Fruit fly (Drosophila melanogaster): ENCODE measurements around the gene MED30.

The MED30 gene

DNA sequence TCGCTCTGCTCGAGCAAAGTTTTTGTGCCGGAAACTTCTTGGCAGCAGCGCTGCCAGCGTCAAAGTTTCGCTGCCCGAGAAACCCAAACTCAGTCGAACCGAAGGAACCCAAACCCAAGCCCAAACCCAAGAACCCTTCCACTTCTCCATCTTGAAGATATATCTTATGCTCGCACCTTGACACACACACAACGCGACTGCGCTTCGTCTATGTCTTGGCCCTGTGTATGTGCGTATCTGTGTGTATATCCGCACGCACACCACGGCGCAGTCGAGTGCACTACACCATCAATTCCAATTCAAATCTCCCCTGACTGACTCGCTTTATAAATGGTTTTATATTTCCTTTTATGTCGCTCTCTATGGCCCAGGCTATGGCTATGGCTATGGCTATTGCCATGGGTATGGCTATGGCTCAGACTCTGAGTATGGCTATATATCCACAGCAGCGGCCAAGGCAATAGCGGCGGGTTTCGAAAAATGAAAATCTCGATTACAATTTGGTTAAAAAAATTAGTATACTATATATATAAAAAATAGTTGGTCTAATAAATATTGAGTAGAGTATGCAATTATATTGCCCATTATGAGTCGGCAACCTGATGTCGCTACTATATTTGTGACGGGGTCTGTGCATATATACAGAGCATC lies 42.6 kb upstream of the MED30 start (continued):
- TF ChIP-seq CG4424 (GFP tag; optimal IDR thresholded peaks at IDR 0.05) = peak; percentile 96
- peak; percentile 81 for TF ChIP-seq CG3065 (GFP tag; optimal IDR thresholded peaks at IDR 0.05)
- TF ChIP-seq Abd-B (GFP tag; optimal IDR thresholded peaks at IDR 0.05) = peak; percentile 95
- TF ChIP-seq ken (GFP tag; IDR thresholded peaks at IDR 0.05) = peak; percentile 95
- peak; percentile 65 for TF ChIP-seq CG16863 (GFP tag; optimal IDR thresholded peaks at IDR 0.05)
- peak; percentile 30; the same call in 1 of the 3 replicates for TF ChIP-seq z (GFP tag; IDR thresholded peaks at IDR 0.05)
- TF ChIP-seq NK7.1 (GFP tag; optimal IDR thresholded peaks at IDR 0.05) = peak; percentile 56
- TF ChIP-seq tna (GFP tag; IDR thresholded peaks at IDR 0.05; ENCODE audit: partially characterized antibody) = no peak
- no peak for TF ChIP-seq Sin3A (optimal IDR thresholded peaks at IDR 0.05)
- TF ChIP-seq CG3838 (GFP tag; optimal IDR thresholded peaks at IDR 0.05) = peak; percentile 51
- TF ChIP-seq CG11093 (GFP tag; IDR thresholded peaks at IDR 0.05) = peak; percentile 93
- TF ChIP-seq Atf6 (GFP tag; IDR thresholded peaks at IDR 0.05) = peak; percentile 94
- peak; percentile 96 for TF ChIP-seq CG6254 (GFP tag; optimal IDR thresholded peaks at IDR 0.05)
- TF ChIP-seq bigmax (GFP tag; optimal IDR thresholded peaks at IDR 0.05) = peak; percentile 58
- TF ChIP-seq CG18011 (GFP tag; optimal IDR thresholded peaks at IDR 0.05) = peak; percentile 74
- TF ChIP-seq CG33213 (GFP tag; optimal IDR thresholded peaks at IDR 0.05) = peak; percentile 62
- peak; percentile 97 for TF ChIP-seq fd96Cb (tag; optimal IDR thresholded peaks at IDR 0.05)
- peak; percentile 91 for TF ChIP-seq fd3F (GFP tag; optimal IDR thresholded peaks at IDR 0.05)
- TF ChIP-seq Meics (GFP tag; optimal IDR thresholded peaks at IDR 0.05) = peak; percentile 95
- peak; percentile 81 for TF ChIP-seq dan (GFP tag; IDR thresholded peaks at IDR 0.05)

DNA sequence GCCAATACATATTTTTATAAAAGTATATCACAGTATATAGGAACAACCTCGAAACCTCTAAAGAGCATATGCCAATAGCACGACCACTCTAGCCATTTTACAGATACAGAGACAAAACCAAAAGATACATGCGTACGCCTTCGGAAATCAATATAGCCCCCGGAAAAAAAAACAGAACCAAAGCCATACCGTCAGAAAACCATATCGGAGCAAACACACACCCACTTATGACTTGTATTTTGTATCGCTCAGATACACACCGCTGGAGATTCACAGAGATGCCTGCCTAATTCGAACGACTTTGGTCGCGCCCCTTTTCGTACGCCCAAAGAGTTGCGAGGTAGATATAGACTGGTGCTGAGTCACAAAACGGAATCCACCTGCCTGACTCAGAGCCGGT lies 41.6 kb upstream of the MED30 start:
- no peak for TF ChIP-seq CG11723 (GFP tag; optimal IDR thresholded peaks at IDR 0.05)
- 0 out of 2 replicates have a peak, but pooled peaks have one; percentile 16 for TF ChIP-seq CG17328 (GFP tag; IDR thresholded peaks at IDR 0.05)
- 0 out of 2 replicates have a peak, but pooled peaks have one; percentile 11 for TF ChIP-seq vvl (GFP tag; IDR thresholded peaks at IDR 0.05)
- peak; percentile 80 for TF ChIP-seq CG8290 (GFP tag; optimal IDR thresholded peaks at IDR 0.05)
- TF ChIP-seq CG8290 (tag; optimal IDR thresholded peaks at IDR 0.05) = no peak
- TF ChIP-seq CG13894 (tag; optimal IDR thresholded peaks at IDR 0.05) = peak; percentile 100
- TF ChIP-seq MBD-R2 (GFP tag; IDR thresholded peaks at IDR 0.05) = no peak
- no peak for TF ChIP-seq Deaf1 (tag; optimal IDR thresholded peaks at IDR 0.05)
- no peak for TF ChIP-seq dpn (GFP tag; optimal IDR thresholded peaks at IDR 0.05)
- peak; percentile 54; the same call in 1 of the 3 replicates for TF ChIP-seq CG6791 (GFP tag; IDR thresholded peaks at IDR 0.05; ENCODE audit: partially characterized antibody)
- TF ChIP-seq BEAF-32 (GFP tag; optimal IDR thresholded peaks at IDR 0.05) = no peak
- TF ChIP-seq ind (GFP tag; optimal IDR thresholded peaks at IDR 0.05) = no peak
- peak; percentile 55; the same call in 2 of the 3 replicates for TF ChIP-seq sr (GFP tag; IDR thresholded peaks at IDR 0.05)
- TF ChIP-seq NK7.1 (GFP tag; optimal IDR thresholded peaks at IDR 0.05) = no peak
- peak; percentile 81; the same call in 2 of the 3 replicates for TF ChIP-seq CG2199 (GFP tag; IDR thresholded peaks at IDR 0.05)

DNA sequence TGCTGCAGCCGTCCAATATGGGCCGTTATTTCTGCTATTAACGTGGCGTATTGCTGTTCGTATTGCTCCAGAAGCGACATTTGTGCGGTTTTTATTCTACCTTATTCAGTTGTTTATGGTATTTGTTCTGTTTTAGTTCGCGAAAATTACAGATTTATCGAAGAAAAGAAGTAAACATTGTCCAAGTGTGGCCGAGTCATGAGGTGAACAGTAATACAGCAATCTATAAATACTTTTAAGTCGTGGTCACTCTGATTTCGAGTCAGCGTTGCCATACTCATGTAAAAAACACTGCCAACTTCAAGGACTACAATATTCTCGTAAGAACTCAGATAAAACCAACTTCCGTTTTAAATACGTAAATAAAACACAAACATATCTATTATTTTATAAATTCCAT lies 38.8 kb upstream of the MED30 start, which contains the start of gene Vti1a:
Gene Vti1a, minus strand, starts transcription at position 221 of the 400 bp plus-strand sequence.
- TF ChIP-seq kah (GFP tag; optimal IDR thresholded peaks at IDR 0.05) (no peak), Hmr (GFP tag; optimal IDR thresholded peaks at IDR 0.05) (peak; percentile 27), eve (GFP tag; optimal IDR thresholded peaks at IDR 0.05) (no peak), amos (GFP tag; IDR thresholded peaks at IDR 0.05; ENCODE audit: partially characterized antibody) (no peak), CG1792 (GFP tag; optimal IDR thresholded peaks at IDR 0.05) (no peak), Adf1 (GFP tag; IDR thresholded peaks at IDR 0.05) (no peak), B-H2 (GFP tag; optimal IDR thresholded peaks at IDR 0.05) (no peak), CG30020 (tag; optimal IDR thresholded peaks at IDR 0.05) (no peak), Trl (optimal IDR thresholded peaks at IDR 0.05) (no peak), Trl (GFP tag; optimal IDR thresholded peaks at IDR 0.05) (no peak), CG34376 (GFP tag; optimal IDR thresholded peaks at IDR 0.05) (no peak), slou (GFP tag; optimal IDR thresholded peaks at IDR 0.05) (no peak), Nf-YA (GFP tag; IDR thresholded peaks at IDR 0.05) (no peak), CG31388 (GFP tag; optimal IDR thresholded peaks at IDR 0.05) (no peak), trem (tag; optimal IDR thresholded peaks at IDR 0.05) (peak; percentile 96), Nf-YB (GFP tag; optimal IDR thresholded peaks at IDR 0.05) (no peak), CG8388 (GFP tag; optimal IDR thresholded peaks at IDR 0.05) (no peak)

Data from whole organism, embryonic.